Worm (Caenorhabditis elegans): ENCODE measurements around the gene F55H2.5.

Gene F55H2.5

ce11 chrIII:9465424-9465823, 45.8 kb upstream of the F55H2.5 start, which contains the start of gene B0464.9 (continued):
- TF ChIP-seq ceh-88 (GFP tag; IDR thresholded peaks at IDR 0.05) = no peak
- TF ChIP-seq ces-1 (GFP tag; optimal IDR thresholded peaks at IDR 0.05) = no peak
- TF ChIP-seq lin-15B (tag; optimal IDR thresholded peaks at IDR 0.05) = peak; percentile 39
- no peak for TF ChIP-seq fkh-10 (GFP tag; optimal IDR thresholded peaks at IDR 0.05)
- peak; percentile 55 to 61 for TF ChIP-seq lin-35 (GFP tag; optimal IDR thresholded peaks at IDR 0.05)
- peak; percentile 90 for TF ChIP-seq fkh-4 (tag; optimal IDR thresholded peaks at IDR 0.05; ENCODE audit: borderline replicate concordance)
- TF ChIP-seq snpc-4 (tag; optimal IDR thresholded peaks at IDR 0.05) = no peak
- no peak for TF ChIP-seq elt-3 (tag; optimal IDR thresholded peaks at IDR 0.05)
- no peak for TF ChIP-seq vab-15 (tag; optimal IDR thresholded peaks at IDR 0.05)

ce11 chrIII:9465865-9466264, 45.4 kb upstream of the F55H2.5 start, which contains the start of gene B0464.6:
B0464.6 (minus strand) TSS chrIII:9465965.
- TF ChIP-seq nhr-47 (tag; optimal IDR thresholded peaks at IDR 0.05) (no peak), snpc-4 (tag; optimal IDR thresholded peaks at IDR 0.05) (no peak)

ce11 chrIII:9467095-9467494, 44.2 kb upstream of the F55H2.5 start, which contains the start of gene baf-1:
baf-1 (plus strand) TSS chrIII:9467464.
- peak; percentile 51 for TF ChIP-seq mep-1 (tag; optimal IDR thresholded peaks at IDR 0.05)
- TF ChIP-seq xbp-1 (tag; optimal IDR thresholded peaks at IDR 0.05) = peak; percentile 65
- TF ChIP-seq ceh-8 (GFP tag; optimal IDR thresholded peaks at IDR 0.05) = no peak
- peak; percentile 64 for TF ChIP-seq lin-15B (tag; optimal IDR thresholded peaks at IDR 0.05)
- TF ChIP-seq nhr-19 (GFP tag; conservative IDR thresholded peaks at IDR 0.05) = peak; percentile 46
- TF ChIP-seq fos-1 (tag; optimal IDR thresholded peaks at IDR 0.05) = peak; percentile 1
- no peak for TF ChIP-seq mab-9 (GFP tag; IDR thresholded peaks at IDR 0.05)
- peak; percentile 58 for TF ChIP-seq lin-13 (GFP tag; optimal IDR thresholded peaks at IDR 0.05)
- TF ChIP-seq fkh-8 (tag; optimal IDR thresholded peaks at IDR 0.05) = peak; percentile 27
- TF ChIP-seq aha-1 (tag; optimal IDR thresholded peaks at IDR 0.05) = no peak
- peak; percentile 60 for TF ChIP-seq snu-23 (GFP tag; optimal IDR thresholded peaks at IDR 0.05)
- peak; percentile 55 for TF ChIP-seq lin-14 (GFP tag; optimal IDR thresholded peaks at IDR 0.05)
- no peak for TF ChIP-seq vab-15 (tag; optimal IDR thresholded peaks at IDR 0.05)
- peak; percentile 70 to 80 (median 75) for TF ChIP-seq dpl-1 (GFP tag; optimal IDR thresholded peaks at IDR 0.05)
- TF ChIP-seq sup-37 (GFP tag; optimal IDR thresholded peaks at IDR 0.05) = no peak
- peak; percentile 78 for TF ChIP-seq nhr-47 (tag; optimal IDR thresholded peaks at IDR 0.05)
- TF ChIP-seq nhr-71 (tag; optimal IDR thresholded peaks at IDR 0.05) = peak; percentile 77
- TF ChIP-seq pqm-1 (tag; optimal IDR thresholded peaks at IDR 0.05) = no peak
- TF ChIP-seq nhr-77 (tag; optimal IDR thresholded peaks at IDR 0.05) = peak; percentile 39
- peak; percentile 12 for TF ChIP-seq unc-130 (tag; optimal IDR thresholded peaks at IDR 0.05)
- no peak for TF ChIP-seq ceh-63 (GFP tag; optimal IDR thresholded peaks at IDR 0.05)
- TF ChIP-seq fkh-4 (tag; optimal IDR thresholded peaks at IDR 0.05; ENCODE audit: borderline replicate concordance) = no peak
- TF ChIP-seq nhr-85 (tag) = peak; percentile 77
- TF ChIP-seq skn-1 (tag; optimal IDR thresholded peaks at IDR 0.05) = peak; percentile 81
- peak; percentile 22 for TF ChIP-seq hpl-2 (GFP tag; optimal IDR thresholded peaks at IDR 0.05)
- TF ChIP-seq lsy-2 (tag; optimal IDR thresholded peaks at IDR 0.05) = peak; percentile 68 to 83
- peak; percentile 66 for TF ChIP-seq nhr-20 (tag; optimal IDR thresholded peaks at IDR 0.05)
- peak in 1 of 2 experiments; percentile 3 for TF ChIP-seq mdl-1 (tag; optimal IDR thresholded peaks at IDR 0.05)
- TF ChIP-seq hlh-17 (GFP tag; optimal IDR thresholded peaks at IDR 0.05; ENCODE audit: borderline replicate concordance) = no peak
- TF ChIP-seq elt-3 (tag; optimal IDR thresholded peaks at IDR 0.05) = peak in 1 of 6 experiments; percentile 54
- TF ChIP-seq aly-2 (tag; optimal IDR thresholded peaks at IDR 0.05) = no peak
- TF ChIP-seq swsn-7 (tag; optimal IDR thresholded peaks at IDR 0.05) = peak; percentile 68
- TF ChIP-seq unc-98 (GFP tag; IDR thresholded peaks at IDR 0.05) = no peak
- peak; percentile 76 for TF ChIP-seq snpc-4 (tag; optimal IDR thresholded peaks at IDR 0.05)
- TF ChIP-seq ceh-82 (tag; optimal IDR thresholded peaks at IDR 0.05) = peak; percentile 18 to 55 (median 29)
- TF ChIP-seq pag-3 (tag; optimal IDR thresholded peaks at IDR 0.05; ENCODE audit: borderline replicate concordance, insufficient read depth) = no peak
- TF ChIP-seq ceh-90 (tag; optimal IDR thresholded peaks at IDR 0.05) = peak; percentile 57
- no peak for TF ChIP-seq egl-13 (tag; optimal IDR thresholded peaks at IDR 0.05)
- peak; percentile 44 for TF ChIP-seq dsc-1 (tag; optimal IDR thresholded peaks at IDR 0.05)
- TF ChIP-seq elt-2 (tag; optimal IDR thresholded peaks at IDR 0.05) = peak; percentile 64
- peak; percentile 2 for TF ChIP-seq lin-39 (tag; optimal IDR thresholded peaks at IDR 0.05)
- peak; percentile 72 to 83 for TF ChIP-seq lin-35 (GFP tag; optimal IDR thresholded peaks at IDR 0.05)
- peak; percentile 59 for TF ChIP-seq lir-3 (tag; optimal IDR thresholded peaks at IDR 0.05; ENCODE audit: poor library complexity)
